Fruit fly (Drosophila melanogaster): Measurements from ENCODE around the gene CG17127.

Gene CG17127

dm6 chr2L:10795731-10796130, 25.1 kb downstream of the CG17127 start:
- no peak for TF ChIP-seq CG14655 (GFP tag; optimal IDR thresholded peaks at IDR 0.05)
- TF ChIP-seq gl (tag; optimal IDR thresholded peaks at IDR 0.05): no peak
- TF ChIP-seq CG4496 (GFP tag; IDR thresholded peaks at IDR 0.05): no peak
- TF ChIP-seq CG34367 (tag; optimal IDR thresholded peaks at IDR 0.05): no peak
- no peak for TF ChIP-seq Ets98B (GFP tag; IDR thresholded peaks at IDR 0.05)
- TF ChIP-seq CG15710 (tag; optimal IDR thresholded peaks at IDR 0.05): no peak
- no peak for TF ChIP-seq D1 (tag; optimal IDR thresholded peaks at IDR 0.05)
- TF ChIP-seq rn (GFP tag; IDR thresholded peaks at IDR 0.05): no peak
- TF ChIP-seq Pif1A (GFP tag; optimal IDR thresholded peaks at IDR 0.05): no peak
- TF ChIP-seq CG10348 (GFP tag; IDR thresholded peaks at IDR 0.05): no peak
- no peak for TF ChIP-seq CG32121 (GFP tag; IDR thresholded peaks at IDR 0.05)

dm6 chr2L:10800877-10801719, 30.4 kb downstream of the CG17127 start, which contains the start of gene CG31869:
TSS of gene CG31869 (minus strand) at chr2L:10801109.
- TF ChIP-seq EcR (GFP tag; optimal IDR thresholded peaks at IDR 0.05): no peak
- TF ChIP-seq D1 (tag; optimal IDR thresholded peaks at IDR 0.05): no peak
- TF ChIP-seq CG13204 (GFP tag; optimal IDR thresholded peaks at IDR 0.05): peak; percentile 78
- TF ChIP-seq rn (GFP tag; IDR thresholded peaks at IDR 0.05): 0 out of 2 replicates have a peak, but pooled peaks have one; percentile 14
- peak; percentile 11 for TF ChIP-seq CG14655 (GFP tag; optimal IDR thresholded peaks at IDR 0.05)
- TF ChIP-seq CG34367 (tag; optimal IDR thresholded peaks at IDR 0.05): peak; percentile 10
- peak; percentile 6 for TF ChIP-seq CG8159 (tag; optimal IDR thresholded peaks at IDR 0.05)
- TF ChIP-seq CG32121 (GFP tag; IDR thresholded peaks at IDR 0.05): peak; percentile 52
- TF ChIP-seq CG10348 (GFP tag; IDR thresholded peaks at IDR 0.05): no peak
- TF ChIP-seq fd96Ca (GFP tag; IDR thresholded peaks at IDR 0.05): peak; percentile 63; the same call in 1 of the 3 replicates
- TF ChIP-seq gl (tag; optimal IDR thresholded peaks at IDR 0.05): peak; percentile 4
- TF ChIP-seq CG12605 (GFP tag; IDR thresholded peaks at IDR 0.05): no peak
- TF ChIP-seq Pif1A (GFP tag; optimal IDR thresholded peaks at IDR 0.05): peak; percentile 30
- TF ChIP-seq Ets98B (GFP tag; IDR thresholded peaks at IDR 0.05): peak; percentile 43; the same call in 1 of the 2 replicates
- TF ChIP-seq Pif1B (GFP tag; optimal IDR thresholded peaks at IDR 0.05): peak; percentile 19
- peak; percentile 7 for TF ChIP-seq CG9948 (tag; optimal IDR thresholded peaks at IDR 0.05)
- peak; percentile 7 for TF ChIP-seq CG17806 (tag; optimal IDR thresholded peaks at IDR 0.05)
- peak; percentile 63; the same call in 2 of the 3 replicates for TF ChIP-seq CG4496 (GFP tag; IDR thresholded peaks at IDR 0.05)

- no peak for TF ChIP-seq EcR (GFP tag; optimal IDR thresholded peaks at IDR 0.05)
- TF ChIP-seq CG9948 (tag; optimal IDR thresholded peaks at IDR 0.05): no peak
- TF ChIP-seq CG15710 (tag; optimal IDR thresholded peaks at IDR 0.05): no peak
- TF ChIP-seq CG17806 (tag; optimal IDR thresholded peaks at IDR 0.05): no peak
- TF ChIP-seq Snoo (tag; optimal IDR thresholded peaks at IDR 0.05): no peak
- TF ChIP-seq Pif1B (GFP tag; optimal IDR thresholded peaks at IDR 0.05): no peak
- TF ChIP-seq CG13204 (GFP tag; optimal IDR thresholded peaks at IDR 0.05): no peak
- no peak for TF ChIP-seq CG14655 (GFP tag; optimal IDR thresholded peaks at IDR 0.05)
- TF ChIP-seq CG8301 (tag; optimal IDR thresholded peaks at IDR 0.05): no peak
- TF ChIP-seq CG32121 (GFP tag; IDR thresholded peaks at IDR 0.05): no peak
- TF ChIP-seq Ets98B (GFP tag; IDR thresholded peaks at IDR 0.05): no peak
- TF ChIP-seq gl (tag; optimal IDR thresholded peaks at IDR 0.05): no peak
- no peak for TF ChIP-seq fd96Ca (GFP tag; IDR thresholded peaks at IDR 0.05)
- TF ChIP-seq CG12605 (GFP tag; IDR thresholded peaks at IDR 0.05): no peak
- TF ChIP-seq D1 (tag; optimal IDR thresholded peaks at IDR 0.05): no peak
- no peak for TF ChIP-seq CG4496 (GFP tag; IDR thresholded peaks at IDR 0.05)
- TF ChIP-seq CG8159 (tag; optimal IDR thresholded peaks at IDR 0.05): no peak
- TF ChIP-seq CG34367 (tag; optimal IDR thresholded peaks at IDR 0.05): no peak
These were observed 31.5 kb downstream of the CG17127 start for dm6 chr2L:10801951-10802780.

dm6 chr2L:10818807-10819206, 48.1 kb downstream of the CG17127 start, which contains the start of gene CG6508:
TSS of gene CG6508 (plus strand) at chr2L:10819107.
- TF ChIP-seq rn (GFP tag; IDR thresholded peaks at IDR 0.05) (no peak), gl (tag; optimal IDR thresholded peaks at IDR 0.05) (no peak), CG8301 (tag; optimal IDR thresholded peaks at IDR 0.05) (no peak), CG9948 (tag; optimal IDR thresholded peaks at IDR 0.05) (no peak), CG8159 (tag; optimal IDR thresholded peaks at IDR 0.05) (no peak), Pif1B (GFP tag; optimal IDR thresholded peaks at IDR 0.05) (no peak), Pif1A (GFP tag; optimal IDR thresholded peaks at IDR 0.05) (no peak), CG17806 (tag; optimal IDR thresholded peaks at IDR 0.05) (no peak)

dm6 chr2L:10820405-10820804, 49.7 kb downstream of the CG17127 start, which contains the start of gene CG17134:
TSS of gene CG17134 (plus strand) at chr2L:10820705.
- TF ChIP-seq CG12605 (GFP tag; IDR thresholded peaks at IDR 0.05) (no peak), CG15710 (tag; optimal IDR thresholded peaks at IDR 0.05) (no peak), CG14655 (GFP tag; optimal IDR thresholded peaks at IDR 0.05) (no peak), CG34367 (tag; optimal IDR thresholded peaks at IDR 0.05) (no peak), CG10348 (GFP tag; IDR thresholded peaks at IDR 0.05) (no peak), EcR (GFP tag; optimal IDR thresholded peaks at IDR 0.05) (no peak), CG32121 (GFP tag; IDR thresholded peaks at IDR 0.05) (no peak)

Data from whole organism, pupa.